Worm (Caenorhabditis elegans) whole organism, L4/young adult: ENCODE data around the gene R13H9.6.

Source experiments
- W03F9.2 ChIP-seq: fragments of 150-350 bp; optimal IDR thresholded peaks from 2 replicates; lab custom pipeline; 2014; ENCODE audit warnings: missing biosample characterization, missing genetic modification characterization
- dao-5 ChIP-seq: sonication (generic microtip); optimal IDR thresholded peaks from 2 replicates; lab custom pipeline; 2016; ENCODE audit warnings: missing genotype, missing genetic modification characterization, moderate library complexity, missing compliant biosample characterization
- him-1 ChIP-seq: sonication (generic microtip); optimal IDR thresholded peaks from 2 replicates; lab custom pipeline; 2016; ENCODE audit warnings: missing genotype, missing genetic modification reagents, missing genetic modification characterization, missing compliant biosample characterization

- TF ChIP-seq dao-5 (tag; lab: Kevin White, UChicago) (no peak), him-1 (tag; lab: Kevin White, UChicago) (no peak), W03F9.2 (no peak)
Measured at ce11 chrIV:5085782-5086181, 17.3 kb upstream of the R13H9.6 start.
